Worm (Caenorhabditis elegans): ENCODE data around the gene F55C9.3.
"Not testable (repeated sequence)": the region's sequence is repeated elsewhere in the genome, so short reads cannot be mapped to it uniquely, and the experiment has no call there.

F55C9.3 gene

DNA sequence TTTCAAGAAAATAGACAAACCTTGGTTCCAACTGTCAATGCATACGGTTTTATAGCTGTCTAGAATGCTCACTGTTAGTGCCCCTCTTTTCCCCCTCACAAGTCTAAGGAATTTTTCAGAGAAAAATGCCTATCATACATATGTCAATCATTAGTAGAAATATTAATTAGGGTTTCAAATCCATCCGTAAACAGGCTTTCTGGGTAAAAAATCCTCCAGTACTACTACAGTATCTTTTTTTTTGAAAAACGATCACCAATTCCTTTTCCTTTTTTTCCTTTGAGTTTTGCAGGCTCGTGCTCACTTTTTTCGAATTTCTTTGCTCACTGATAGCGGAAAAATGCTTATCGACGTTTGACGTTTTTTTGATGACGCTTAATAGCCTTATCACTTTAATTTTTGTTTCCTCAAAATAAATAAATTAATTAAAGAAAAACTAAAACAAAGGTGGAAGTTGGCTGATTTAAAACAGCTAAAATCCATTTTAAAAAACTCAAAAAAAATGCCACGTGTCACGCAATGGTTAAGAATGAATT, 31.6 kb upstream of the F55C9.3 start, which contains the start of gene C43D7.7:
Gene C43D7.7, minus strand, starts transcription at position 51 of the 536 bp plus-strand sequence.
- no peak for TF ChIP-seq pqm-1 (tag; optimal IDR thresholded peaks at IDR 0.05)
- TF ChIP-seq hlh-6 (tag; optimal IDR thresholded peaks at IDR 0.05), result no peak
- no peak for TF ChIP-seq ceh-34 (tag; optimal IDR thresholded peaks at IDR 0.05)
- no peak for TF ChIP-seq ama-1 (optimal IDR thresholded peaks at IDR 0.05)
- no peak for TF ChIP-seq unc-86 (tag; optimal IDR thresholded peaks at IDR 0.05)
- TF ChIP-seq pag-3 (tag; optimal IDR thresholded peaks at IDR 0.05; ENCODE audit: borderline replicate concordance), result no peak
- TF ChIP-seq ceh-2 (tag; optimal IDR thresholded peaks at IDR 0.05), result no peak
- TF ChIP-seq sox-2 (GFP tag; IDR thresholded peaks at IDR 0.05), result no peak
- no peak for TF ChIP-seq ceh-45 (GFP tag; IDR thresholded peaks at IDR 0.05)
- no peak for TF ChIP-seq sdc-2 (tag; optimal IDR thresholded peaks at IDR 0.05)
- TF ChIP-seq eyg-1 (tag; optimal IDR thresholded peaks at IDR 0.05), result no peak
- no peak for TF ChIP-seq ceh-6 (GFP tag; optimal IDR thresholded peaks at IDR 0.05)
- no peak for TF ChIP-seq che-1 (tag; optimal IDR thresholded peaks at IDR 0.05)

DNA sequence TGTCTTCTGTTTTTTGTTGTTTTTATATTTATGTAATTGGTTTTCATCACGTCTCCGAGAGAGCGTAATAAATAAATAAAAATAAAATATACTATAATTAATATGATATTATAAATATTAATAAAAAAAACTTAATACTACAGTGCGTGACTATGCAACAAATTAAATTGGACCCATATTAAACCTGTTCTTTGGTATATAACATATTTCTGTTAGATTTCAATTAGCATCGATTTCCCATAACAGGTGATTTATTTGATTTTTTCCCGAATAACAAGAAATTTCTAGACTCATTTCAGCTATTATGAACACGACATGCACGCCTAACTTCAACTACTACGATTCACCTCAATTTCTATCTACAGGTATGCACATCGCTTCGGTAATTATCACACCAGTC, 29.1 kb upstream of the F55C9.3 start, which contains the start of gene srh-208:
Gene srh-208, plus strand, starts transcription at position 301 of the 400 bp plus-strand sequence.
- TF ChIP-seq lin-11, nhr-232, gmeb-2 (tag; optimal IDR thresholded peaks at IDR 0.05): not testable (repeated sequence)

DNA sequence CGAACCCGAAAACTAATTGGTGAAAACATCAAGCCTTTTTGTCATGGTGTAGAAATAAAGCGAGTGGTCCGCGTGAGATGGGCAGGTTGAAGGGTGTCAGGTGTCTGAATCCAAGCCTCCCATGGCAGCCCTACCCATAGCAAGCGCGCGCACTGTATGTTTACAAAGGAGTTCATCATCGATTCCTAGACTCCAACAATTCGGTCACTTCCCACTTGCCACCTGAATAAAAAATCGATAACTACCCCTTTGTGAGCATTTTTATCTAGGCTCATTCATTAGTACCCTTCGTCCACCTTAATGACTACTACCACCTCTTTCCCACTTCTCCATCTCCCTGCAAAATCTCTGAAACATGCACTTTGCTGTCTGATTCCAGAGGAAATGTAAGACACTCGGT, 25.0 kb upstream of the F55C9.3 start, which contains the start of gene fbxb-64:
Gene fbxb-64, plus strand, starts transcription at position 301 of the 400 bp plus-strand sequence.
- no peak for TF ChIP-seq lim-6 (tag; optimal IDR thresholded peaks at IDR 0.05)
- no peak for TF ChIP-seq ttx-3 (tag; optimal IDR thresholded peaks at IDR 0.05)
- TF ChIP-seq hlh-30 (tag; optimal IDR thresholded peaks at IDR 0.05; ENCODE audit: insufficient read depth), result no peak
- no peak for TF ChIP-seq pha-4 (tag; optimal IDR thresholded peaks at IDR 0.05)
- no peak for TF ChIP-seq pax-1 (tag; optimal IDR thresholded peaks at IDR 0.05)
- no peak for TF ChIP-seq zip-5 (tag; optimal IDR thresholded peaks at IDR 0.05)
- TF ChIP-seq sdc-2 (tag; optimal IDR thresholded peaks at IDR 0.05), result no peak
- no peak for TF ChIP-seq ceh-48 (tag; optimal IDR thresholded peaks at IDR 0.05)
- no peak for TF ChIP-seq tbx-2 (tag; optimal IDR thresholded peaks at IDR 0.05)

DNA sequence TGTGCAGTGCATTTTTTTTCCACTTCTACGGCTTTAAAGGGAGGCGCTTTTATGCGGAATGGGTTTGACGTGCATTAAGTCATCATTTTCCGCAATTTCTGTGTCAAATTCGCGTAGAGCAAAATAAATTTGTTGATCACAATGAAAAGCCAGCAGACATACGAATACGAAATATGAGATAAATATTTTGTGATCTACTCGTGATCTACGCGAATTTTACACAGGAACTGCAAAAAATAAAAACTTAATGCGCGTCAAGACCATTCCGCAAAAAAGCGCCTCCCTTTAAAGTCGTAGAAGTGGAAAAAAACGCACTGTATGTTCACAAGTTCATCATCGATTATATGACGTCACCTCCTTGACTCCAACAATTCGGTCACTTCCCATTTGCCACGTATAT, 23.4 kb upstream of the F55C9.3 start, which contains the start of gene C43D7.8:
Gene C43D7.8, minus strand, starts transcription at position 101 of the 400 bp plus-strand sequence.
- TF ChIP-seq T23F11.4 (GFP tag; optimal IDR thresholded peaks at IDR 0.05) (no peak), elt-4 (tag; optimal IDR thresholded peaks at IDR 0.05) (no peak), K02D7.2 (tag; optimal IDR thresholded peaks at IDR 0.05) (no peak), hlh-15 (tag; optimal IDR thresholded peaks at IDR 0.05) (no peak), pqm-1 (tag; optimal IDR thresholded peaks at IDR 0.05) (no peak)

DNA sequence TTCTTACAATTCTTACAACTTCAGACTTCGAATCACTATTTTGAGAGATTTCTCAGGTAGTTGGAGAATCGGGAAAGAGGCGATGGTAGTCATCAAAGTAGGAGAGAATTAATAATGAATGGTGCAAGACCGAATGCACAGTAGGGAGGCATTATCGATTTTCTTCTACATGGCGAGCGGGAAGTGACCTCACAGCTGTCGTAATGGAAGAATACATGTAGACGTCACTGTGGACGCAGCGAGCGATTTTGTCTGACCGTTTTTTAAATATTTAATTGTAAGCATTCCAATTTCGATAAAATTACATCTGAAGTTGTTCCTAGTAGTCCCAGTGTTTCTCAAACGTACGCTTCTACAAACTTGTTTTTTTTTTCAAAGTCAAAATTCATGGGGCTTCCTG, 21.6 kb upstream of the F55C9.3 start, which contains the start of gene F55C9.11:
Gene F55C9.11, minus strand, starts transcription at position 101 of the 400 bp plus-strand sequence.
- TF ChIP-seq hlh-30 (tag; optimal IDR thresholded peaks at IDR 0.05; ENCODE audit: insufficient read depth) (no peak), pha-2 (tag; optimal IDR thresholded peaks at IDR 0.05) (no peak), pag-3 (tag; optimal IDR thresholded peaks at IDR 0.05; ENCODE audit: borderline replicate concordance) (no peak), ceh-30 (tag; optimal IDR thresholded peaks at IDR 0.05) (no peak), unc-86 (tag; optimal IDR thresholded peaks at IDR 0.05) (no peak), elt-2 (tag; optimal IDR thresholded peaks at IDR 0.05) (no peak), nhr-232 (tag; optimal IDR thresholded peaks at IDR 0.05) (no peak), dve-1 (tag; optimal IDR thresholded peaks at IDR 0.05) (no peak), odd-2 (tag; optimal IDR thresholded peaks at IDR 0.05) (no peak), ztf-16 (tag; optimal IDR thresholded peaks at IDR 0.05) (no peak), Y22D7AL.16 (tag; optimal IDR thresholded peaks at IDR 0.05) (no peak), pax-1 (tag; optimal IDR thresholded peaks at IDR 0.05) (no peak), ets-4 (tag; optimal IDR thresholded peaks at IDR 0.05) (no peak), ama-1 (optimal IDR thresholded peaks at IDR 0.05) (no peak), ttx-3 (tag; optimal IDR thresholded peaks at IDR 0.05) (no peak)
